Worm (Caenorhabditis elegans): Measurements from ENCODE around the gene mrpl-22.
A peak's percentile ranks its signal among the peaks of the same experiment; 100 is the strongest.

Gene mrpl-22

DNA sequence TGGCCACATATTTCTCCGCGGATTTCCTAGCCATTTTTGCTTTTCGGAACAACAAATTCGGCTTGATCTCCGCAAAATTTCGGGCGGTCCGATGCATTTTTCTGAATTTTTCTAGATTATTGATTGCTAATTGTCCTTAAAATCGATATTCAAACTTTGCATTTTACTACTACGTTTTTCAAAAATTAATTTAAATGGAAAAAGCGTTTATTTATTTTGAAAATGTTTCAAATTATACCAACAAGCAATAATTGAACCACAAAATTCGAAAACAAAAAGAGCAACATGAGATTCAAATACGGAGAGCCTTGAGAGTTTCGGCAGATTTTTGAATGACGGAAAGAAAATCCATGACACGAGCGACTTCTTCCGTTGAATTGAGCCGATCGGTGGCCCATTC lies 20.2 kb upstream of the mrpl-22 start, which contains the start of gene Y45F3A.9:
Gene Y45F3A.9, minus strand, starts transcription at position 101 of the 400 bp plus-strand sequence.
- TF ChIP-seq mdl-1 (tag; optimal IDR thresholded peaks at IDR 0.05): no peak
- no peak for TF ChIP-seq ztf-11 (tag; optimal IDR thresholded peaks at IDR 0.05)
- no peak for TF ChIP-seq skn-1 (tag; optimal IDR thresholded peaks at IDR 0.05)
- no peak for TF ChIP-seq nhr-11 (tag; optimal IDR thresholded peaks at IDR 0.05)
- no peak for TF ChIP-seq snpc-4 (tag; optimal IDR thresholded peaks at IDR 0.05)
- TF ChIP-seq nfya-1 (tag; optimal IDR thresholded peaks at IDR 0.05; ENCODE audit: insufficient read depth): no peak
- no peak for TF ChIP-seq R02D3.7 (tag; optimal IDR thresholded peaks at IDR 0.05)
- TF ChIP-seq zag-1 (tag; optimal IDR thresholded peaks at IDR 0.05): no peak
- TF ChIP-seq fos-1 (tag; optimal IDR thresholded peaks at IDR 0.05): no peak
- TF ChIP-seq mml-1 (tag; optimal IDR thresholded peaks at IDR 0.05): no peak
- no peak for TF ChIP-seq nhr-23 (tag; optimal IDR thresholded peaks at IDR 0.05)
- TF ChIP-seq ZK546.5 (tag; optimal IDR thresholded peaks at IDR 0.05): no peak
- no peak for TF ChIP-seq ceh-9 (tag; optimal IDR thresholded peaks at IDR 0.05)
- TF ChIP-seq unc-39 (tag; optimal IDR thresholded peaks at IDR 0.05): no peak
- TF ChIP-seq nhr-43 (tag; optimal IDR thresholded peaks at IDR 0.05; ENCODE audit: poor library complexity, severe bottlenecking): no peak
- no peak for TF ChIP-seq ceh-28 (tag; optimal IDR thresholded peaks at IDR 0.05)
- no peak for TF ChIP-seq elt-1 (tag; optimal IDR thresholded peaks at IDR 0.05)
- no peak for TF ChIP-seq egl-27 (tag; optimal IDR thresholded peaks at IDR 0.05)
- TF ChIP-seq nhr-237 (tag; optimal IDR thresholded peaks at IDR 0.05): no peak

DNA sequence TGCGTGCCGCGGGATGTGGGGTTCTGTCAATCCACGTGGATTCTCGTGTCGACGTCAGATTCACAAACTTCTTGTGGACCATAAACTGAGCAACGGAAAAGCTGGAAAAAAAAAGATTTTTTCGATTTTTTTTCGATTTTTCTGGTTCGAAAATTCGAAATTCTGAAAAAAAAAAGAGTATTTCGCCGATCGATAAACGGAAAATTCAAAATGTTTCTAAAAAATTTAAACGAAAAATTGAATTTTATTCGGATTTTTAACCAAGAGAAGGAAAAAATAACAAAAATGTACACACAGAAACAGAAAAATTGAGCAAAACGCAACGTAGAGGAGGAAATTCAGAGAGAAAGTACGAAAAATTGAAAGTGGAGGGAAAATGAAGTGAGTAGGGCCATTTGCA lies 18.9 kb upstream of the mrpl-22 start, which contains the start of gene Y39A1A.3:
Gene Y39A1A.3, minus strand, starts transcription at position 101 of the 400 bp plus-strand sequence.
- TF ChIP-seq ama-1 (optimal IDR thresholded peaks at IDR 0.05): peak; percentile 32
- TF ChIP-seq ceh-9 (tag; optimal IDR thresholded peaks at IDR 0.05): no peak
- TF ChIP-seq nhr-237 (tag; optimal IDR thresholded peaks at IDR 0.05): no peak
- TF ChIP-seq egl-27 (tag; optimal IDR thresholded peaks at IDR 0.05): no peak

DNA sequence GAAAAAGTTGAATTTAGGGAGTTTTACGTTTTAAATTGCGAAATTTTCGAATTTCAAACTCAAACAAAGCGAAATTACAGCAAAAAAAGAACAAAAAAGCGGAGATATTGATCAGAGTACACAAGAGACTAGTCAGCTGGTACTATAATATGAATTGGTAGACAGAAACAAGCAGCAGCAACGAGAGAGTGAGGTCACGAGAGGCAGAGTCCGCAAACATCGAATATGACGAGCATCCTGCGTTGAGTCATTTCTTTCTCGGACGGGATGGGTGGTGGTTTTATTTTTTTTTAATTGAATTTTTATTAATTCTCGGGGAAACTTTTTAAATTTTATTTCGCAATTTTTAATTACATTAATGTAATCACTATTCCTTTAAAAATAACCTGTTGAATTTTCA lies 15.6 kb upstream of the mrpl-22 start:
- TF ChIP-seq snpc-4 (tag; optimal IDR thresholded peaks at IDR 0.05): peak; percentile 71
- no peak for TF ChIP-seq mml-1 (tag; optimal IDR thresholded peaks at IDR 0.05)
- peak; percentile 24 for TF ChIP-seq fos-1 (tag; optimal IDR thresholded peaks at IDR 0.05)
- TF ChIP-seq ceh-28 (tag; optimal IDR thresholded peaks at IDR 0.05): peak; percentile 38
- TF ChIP-seq hmg-11 (tag; optimal IDR thresholded peaks at IDR 0.05): peak; percentile 69
- TF ChIP-seq nfya-1 (tag; optimal IDR thresholded peaks at IDR 0.05; ENCODE audit: insufficient read depth): peak; percentile 77
- no peak for TF ChIP-seq R02D3.7 (tag; optimal IDR thresholded peaks at IDR 0.05)
- TF ChIP-seq nhr-23 (tag; optimal IDR thresholded peaks at IDR 0.05): peak; percentile 72
- no peak for TF ChIP-seq daf-12 (tag; optimal IDR thresholded peaks at IDR 0.05)
- peak; percentile 39 for TF ChIP-seq elt-2 (tag; optimal IDR thresholded peaks at IDR 0.05)
- peak; percentile 78 for TF ChIP-seq lin-15B (tag; optimal IDR thresholded peaks at IDR 0.05)
- TF ChIP-seq zag-1 (tag; optimal IDR thresholded peaks at IDR 0.05): no peak
- peak; percentile 11 for TF ChIP-seq pqm-1 (tag; optimal IDR thresholded peaks at IDR 0.05)
- TF ChIP-seq sea-2 (GFP tag; optimal IDR thresholded peaks at IDR 0.05): peak; percentile 67
- TF ChIP-seq nhr-43 (tag; optimal IDR thresholded peaks at IDR 0.05; ENCODE audit: poor library complexity, severe bottlenecking): peak; percentile 43
- TF ChIP-seq nhr-25 (tag; optimal IDR thresholded peaks at IDR 0.05): peak; percentile 64
- peak; percentile 53 for TF ChIP-seq jun-1 (tag; optimal IDR thresholded peaks at IDR 0.05)
- TF ChIP-seq lin-39 (tag; optimal IDR thresholded peaks at IDR 0.05): peak; percentile 61
- TF ChIP-seq ama-1 (optimal IDR thresholded peaks at IDR 0.05): peak; percentile 36
- TF ChIP-seq pha-4 (tag; optimal IDR thresholded peaks at IDR 0.05): peak; percentile 93
- TF ChIP-seq nhr-237 (tag; optimal IDR thresholded peaks at IDR 0.05): no peak

DNA sequence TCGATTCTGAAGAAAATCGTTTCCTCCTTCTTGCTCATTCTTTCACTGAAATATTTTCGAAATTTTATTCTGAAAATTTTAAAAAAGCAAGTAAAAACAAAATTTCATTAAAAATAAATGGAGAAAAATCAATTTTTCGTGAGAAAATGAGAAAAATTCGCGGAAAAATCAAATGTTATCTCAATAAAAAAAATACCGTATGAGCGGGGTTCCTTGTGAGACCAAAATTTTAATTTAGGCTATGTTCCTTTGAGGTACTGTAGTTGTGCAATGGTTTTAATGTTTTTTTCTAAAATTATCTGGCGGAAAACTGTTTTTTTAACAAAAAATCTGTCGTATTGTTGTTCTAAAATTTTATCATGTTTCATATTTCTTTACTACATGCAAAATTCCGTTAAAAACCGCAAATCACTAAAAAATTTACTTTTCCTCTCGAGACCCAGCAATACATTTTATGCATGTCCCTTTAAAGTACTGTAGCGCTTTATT lies 15.1 kb upstream of the mrpl-22 start, which contains the start of gene epg-6:
Gene epg-6, minus strand, starts transcription at position 51 of the 489 bp plus-strand sequence.
- TF ChIP-seq nhr-28 (tag; optimal IDR thresholded peaks at IDR 0.05): no peak
- no peak for TF ChIP-seq elt-2 (tag; optimal IDR thresholded peaks at IDR 0.05)
- no peak for TF ChIP-seq ztf-4 (tag; optimal IDR thresholded peaks at IDR 0.05)
- TF ChIP-seq nhr-12 (tag; optimal IDR thresholded peaks at IDR 0.05): no peak
- TF ChIP-seq hmg-11 (tag; optimal IDR thresholded peaks at IDR 0.05): no peak
- TF ChIP-seq ztf-11 (tag; optimal IDR thresholded peaks at IDR 0.05): no peak
- TF ChIP-seq ama-1 (optimal IDR thresholded peaks at IDR 0.05): no peak
- TF ChIP-seq nfya-1 (tag; optimal IDR thresholded peaks at IDR 0.05; ENCODE audit: insufficient read depth): no peak
- TF ChIP-seq eor-1 (tag; optimal IDR thresholded peaks at IDR 0.05): no peak
- TF ChIP-seq unc-39 (tag; optimal IDR thresholded peaks at IDR 0.05): no peak
- TF ChIP-seq ZK546.5 (tag; optimal IDR thresholded peaks at IDR 0.05): no peak
- no peak for TF ChIP-seq nhr-43 (tag; optimal IDR thresholded peaks at IDR 0.05; ENCODE audit: poor library complexity, severe bottlenecking)
- TF ChIP-seq mml-1 (tag; optimal IDR thresholded peaks at IDR 0.05): no peak
- TF ChIP-seq fkh-10 (GFP tag; optimal IDR thresholded peaks at IDR 0.05): no peak
- TF ChIP-seq elt-3 (tag; optimal IDR thresholded peaks at IDR 0.05): no peak
- no peak for TF ChIP-seq nhr-77 (tag; optimal IDR thresholded peaks at IDR 0.05)
- TF ChIP-seq snpc-4 (tag; optimal IDR thresholded peaks at IDR 0.05): no peak
- TF ChIP-seq jun-1 (tag; optimal IDR thresholded peaks at IDR 0.05): no peak
- no peak for TF ChIP-seq nhr-25 (tag; optimal IDR thresholded peaks at IDR 0.05)

All from whole organism, L3 larva.